Worm (Caenorhabditis elegans): Measurements from ENCODE around the gene F19B10.4.
A peak's percentile ranks its signal among the peaks of the same experiment; 100 is the strongest.

Gene F19B10.4

DNA sequence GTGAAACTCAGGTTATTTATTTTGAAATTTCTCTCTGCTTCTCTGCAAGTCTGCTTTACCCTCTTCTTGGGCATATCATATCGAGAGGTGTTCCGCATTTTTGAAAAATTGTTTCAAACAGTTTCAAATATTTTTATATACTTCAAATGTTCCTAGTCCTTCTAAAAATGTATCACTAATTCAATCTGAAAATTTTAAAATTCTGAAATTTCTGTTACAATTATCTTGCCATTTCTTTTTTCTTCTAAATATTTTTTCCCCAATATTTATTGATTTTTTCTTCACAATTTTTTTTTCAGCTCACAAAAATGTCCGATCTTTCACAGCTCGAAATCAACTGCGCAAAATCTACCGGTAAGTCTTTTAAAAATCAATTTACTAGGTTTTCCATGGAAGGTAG, at the start of gene F19B10.4:
TSS of gene F19B10.4 (plus strand) at position 301 of the 400 bp plus-strand sequence.
- no peak for TF ChIP-seq ceh-8 (GFP tag; optimal IDR thresholded peaks at IDR 0.05)
- TF ChIP-seq grh-1 (GFP tag; IDR thresholded peaks at IDR 0.05): no peak
- TF ChIP-seq pqm-1 (tag; optimal IDR thresholded peaks at IDR 0.05): no peak
- TF ChIP-seq zip-4 (GFP tag; optimal IDR thresholded peaks at IDR 0.05): no peak
- TF ChIP-seq skn-1 (tag; optimal IDR thresholded peaks at IDR 0.05): no peak
- no peak for TF ChIP-seq mdl-1 (tag; optimal IDR thresholded peaks at IDR 0.05)
- TF ChIP-seq fos-1 (tag; optimal IDR thresholded peaks at IDR 0.05): no peak
- no peak for TF ChIP-seq pax-3 (tag; optimal IDR thresholded peaks at IDR 0.05)
- TF ChIP-seq egl-13 (tag; optimal IDR thresholded peaks at IDR 0.05): no peak
- no peak for TF ChIP-seq nhr-237 (tag; optimal IDR thresholded peaks at IDR 0.05)
- no peak for TF ChIP-seq hlh-17 (GFP tag; optimal IDR thresholded peaks at IDR 0.05; ENCODE audit: borderline replicate concordance)
- TF ChIP-seq ets-5 (GFP tag; IDR thresholded peaks at IDR 0.05): no peak

DNA sequence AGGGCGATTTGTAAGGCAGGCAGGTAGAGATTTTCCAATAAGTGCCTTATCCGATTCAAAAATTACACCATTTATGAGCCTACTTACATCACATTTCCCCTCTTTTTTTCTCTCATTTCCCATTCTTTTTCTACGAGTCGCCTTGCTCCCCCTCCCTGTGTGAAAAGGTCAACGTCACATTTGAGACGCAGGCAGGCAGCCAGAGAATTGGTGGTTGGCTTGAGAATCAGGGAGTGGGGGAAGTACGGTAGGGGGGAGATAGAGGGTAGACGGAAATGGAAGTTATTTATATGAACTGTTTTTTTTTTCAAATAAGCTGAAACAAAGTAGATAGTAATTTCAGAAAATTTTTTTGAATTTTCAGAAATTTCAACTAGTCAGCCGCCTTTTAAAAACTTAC, 43.3 kb upstream of the F19B10.4 start:
- no peak for TF ChIP-seq tbx-2 (tag; optimal IDR thresholded peaks at IDR 0.05)
- no peak for TF ChIP-seq pax-3 (tag; optimal IDR thresholded peaks at IDR 0.05)
- TF ChIP-seq xbp-1 (tag; optimal IDR thresholded peaks at IDR 0.05): peak; percentile 42

DNA sequence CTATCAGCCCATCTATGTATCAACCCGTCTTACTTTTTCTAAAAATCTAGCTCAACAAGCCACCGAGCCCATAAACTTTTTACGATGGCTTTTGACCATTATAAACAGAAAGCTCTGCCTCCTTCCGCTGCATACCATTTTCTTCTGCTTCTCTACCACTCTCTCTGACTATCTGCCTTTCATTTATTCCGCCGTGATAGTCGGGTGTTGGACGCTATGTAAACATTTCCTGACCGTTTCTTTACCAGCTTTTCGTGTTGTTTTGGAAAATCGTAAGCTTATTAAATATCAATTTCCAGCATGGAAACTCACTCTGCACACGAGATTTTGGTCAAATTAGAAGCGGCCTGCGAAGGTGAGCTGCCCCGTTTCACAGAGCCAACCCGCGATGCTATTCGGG, 42.4 kb upstream of the F19B10.4 start, which contains the start of gene F40E12.1:
TSS of gene F40E12.1 (plus strand) at position 301 of the 400 bp plus-strand sequence.
- TF ChIP-seq nhr-47 (tag; optimal IDR thresholded peaks at IDR 0.05) (no peak), lin-15B (tag; optimal IDR thresholded peaks at IDR 0.05) (no peak), ztf-11 (tag; optimal IDR thresholded peaks at IDR 0.05) (no peak), zag-1 (tag; optimal IDR thresholded peaks at IDR 0.05) (no peak), nhr-20 (tag; optimal IDR thresholded peaks at IDR 0.05) (no peak), ztf-4 (tag; optimal IDR thresholded peaks at IDR 0.05) (no peak), dpl-1 (GFP tag; optimal IDR thresholded peaks at IDR 0.05) (no peak), fos-1 (tag; optimal IDR thresholded peaks at IDR 0.05) (no peak), ceh-82 (tag; optimal IDR thresholded peaks at IDR 0.05) (no peak), mdl-1 (tag; optimal IDR thresholded peaks at IDR 0.05) (no peak)

DNA sequence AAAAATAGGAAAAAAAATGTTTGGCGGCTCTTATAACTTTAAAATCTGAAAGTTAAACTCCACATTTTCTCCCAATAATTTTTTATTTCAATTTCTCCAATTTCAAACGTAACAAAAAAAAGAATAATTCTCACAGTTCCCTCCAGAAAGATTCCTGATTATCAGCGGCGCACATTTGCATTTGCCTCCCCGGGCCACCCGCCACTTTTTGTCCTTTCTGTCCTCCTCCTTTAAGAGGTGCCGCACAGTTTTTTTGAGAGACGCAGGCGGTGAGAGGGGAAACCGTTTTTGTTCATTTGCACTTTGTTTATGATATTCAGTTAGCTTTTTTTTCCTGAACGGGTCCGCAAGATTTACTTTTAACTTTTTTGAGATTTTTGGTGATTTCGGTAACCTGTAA, 39.0 kb upstream of the F19B10.4 start:
- no peak for TF ChIP-seq C34B4.2 (tag; optimal IDR thresholded peaks at IDR 0.05)
- TF ChIP-seq pag-3 (tag; optimal IDR thresholded peaks at IDR 0.05; ENCODE audit: borderline replicate concordance, insufficient read depth): no peak
- TF ChIP-seq C04F5.9 (tag; optimal IDR thresholded peaks at IDR 0.05): no peak
- no peak for TF ChIP-seq hlh-17 (GFP tag; optimal IDR thresholded peaks at IDR 0.05; ENCODE audit: borderline replicate concordance)
- TF ChIP-seq Y116A8C.19 (tag; optimal IDR thresholded peaks at IDR 0.05; ENCODE audit: borderline replicate concordance): no peak
- no peak for TF ChIP-seq nhr-90 (tag; optimal IDR thresholded peaks at IDR 0.05; ENCODE audit: poor library complexity)
- TF ChIP-seq nhr-76 (tag; optimal IDR thresholded peaks at IDR 0.05): no peak
- no peak for TF ChIP-seq lin-15B (tag; optimal IDR thresholded peaks at IDR 0.05)
- no peak for TF ChIP-seq pqm-1 (tag; optimal IDR thresholded peaks at IDR 0.05)
- TF ChIP-seq irx-1 (tag; optimal IDR thresholded peaks at IDR 0.05): no peak
- no peak for TF ChIP-seq lin-14 (GFP tag; optimal IDR thresholded peaks at IDR 0.05)
- no peak for TF ChIP-seq alr-1 (tag; optimal IDR thresholded peaks at IDR 0.05; ENCODE audit: borderline replicate concordance)
- TF ChIP-seq unc-86 (tag; optimal IDR thresholded peaks at IDR 0.05): no peak
- no peak for TF ChIP-seq F16B12.6 (tag; optimal IDR thresholded peaks at IDR 0.05)
- no peak for TF ChIP-seq grh-1 (GFP tag; IDR thresholded peaks at IDR 0.05)
- no peak for TF ChIP-seq fos-1 (tag; optimal IDR thresholded peaks at IDR 0.05)
- no peak for TF ChIP-seq nhr-237 (tag; optimal IDR thresholded peaks at IDR 0.05)
- no peak for TF ChIP-seq hlh-4 (tag; optimal IDR thresholded peaks at IDR 0.05)
- TF ChIP-seq nhr-47 (tag; optimal IDR thresholded peaks at IDR 0.05): no peak

DNA sequence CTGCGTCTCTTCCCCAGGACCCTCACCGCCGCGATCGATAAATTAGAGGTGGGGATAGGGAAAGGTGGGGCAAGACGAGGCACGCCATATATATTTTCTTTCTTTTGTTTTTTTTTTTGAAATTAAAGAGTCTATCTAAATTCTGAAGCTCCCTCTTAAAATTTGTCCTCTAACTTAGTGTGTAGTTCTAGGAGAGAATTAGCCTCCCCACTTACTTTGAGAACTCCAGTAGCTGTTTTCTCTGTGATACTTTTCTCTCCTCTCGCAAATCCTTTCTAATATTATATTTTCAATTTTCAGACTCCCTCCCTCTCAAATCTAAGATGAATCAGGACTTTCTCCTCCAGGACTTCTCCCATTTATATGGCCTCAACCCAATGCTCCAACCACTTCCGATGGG, 37.9 kb upstream of the F19B10.4 start, which contains the start of gene M151.7:
TSS of gene M151.7 (plus strand) at position 301 of the 400 bp plus-strand sequence.
- TF ChIP-seq nhr-71 (tag; optimal IDR thresholded peaks at IDR 0.05): no peak
